Fruit fly (Drosophila melanogaster): ENCODE data around the gene CG34353.

DNA sequence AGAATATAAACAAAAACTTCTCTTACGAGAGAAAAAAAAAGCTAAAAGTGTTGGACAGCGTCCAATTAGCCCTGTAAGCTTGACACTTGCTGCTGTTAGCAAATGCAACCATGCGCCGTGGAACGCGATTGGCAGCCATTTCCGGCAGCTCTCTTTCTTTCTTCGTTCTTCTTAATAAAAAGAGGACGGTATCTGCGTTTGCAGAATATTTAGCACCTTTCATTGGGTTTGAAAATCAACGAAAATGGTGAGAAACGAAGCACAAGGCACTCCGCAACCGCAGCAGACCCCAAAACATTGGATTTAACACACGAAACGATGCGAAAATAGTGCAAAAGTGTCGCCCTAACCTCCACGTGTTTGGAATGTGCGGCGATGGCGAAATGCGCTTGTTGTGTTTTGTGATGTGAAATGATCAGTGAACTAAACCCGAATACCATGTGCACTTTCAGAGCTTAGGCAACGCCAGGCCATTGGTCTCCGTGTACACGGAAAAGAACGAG lies 17.1 kb upstream of the CG34353 start, which contains the start of gene RpL4:
- no peak for TF ChIP-seq usp (GFP tag; optimal IDR thresholded peaks at IDR 0.05)
- TF ChIP-seq sage (GFP tag; optimal IDR thresholded peaks at IDR 0.05): peak; percentile 42
- TF ChIP-seq Sp1 (GFP tag; optimal IDR thresholded peaks at IDR 0.05): peak; percentile 91
- peak; percentile 65 for TF ChIP-seq Mio (GFP tag; optimal IDR thresholded peaks at IDR 0.05)
- peak; percentile 76 for TF ChIP-seq h (GFP tag; optimal IDR thresholded peaks at IDR 0.05)
- TF ChIP-seq Myc (optimal IDR thresholded peaks at IDR 0.05): peak; percentile 55
- TF ChIP-seq psq (GFP tag; optimal IDR thresholded peaks at IDR 0.05): peak; percentile 61
- peak; percentile 77 for TF ChIP-seq OdsH (GFP tag; optimal IDR thresholded peaks at IDR 0.05)
- TF ChIP-seq ey (GFP tag; optimal IDR thresholded peaks at IDR 0.05): peak; percentile 35
- no peak for TF ChIP-seq Dif (GFP tag; optimal IDR thresholded peaks at IDR 0.05; ENCODE audit: partially characterized antibody)
- peak; percentile 83 for TF ChIP-seq sv (GFP tag; optimal IDR thresholded peaks at IDR 0.05)
- no peak for TF ChIP-seq CrebA (GFP tag; optimal IDR thresholded peaks at IDR 0.05; ENCODE audit: borderline replicate concordance)
- peak in 1 of 2 experiments; percentile 66 for TF ChIP-seq foxo (GFP tag; optimal IDR thresholded peaks at IDR 0.05)

All from whole organism, wandering third instar larva.